Fruit fly (Drosophila melanogaster) whole organism, embryonic: ENCODE results near the gene Dora.

Experiments
- CG10543 ChIP-seq: fragments of 200-800 bp; sonication (Bioruptor generic); optimal IDR thresholded peaks from 3 replicates; lab custom pipeline; 2017; ENCODE audit warnings: missing biosample characterization, mild to moderate bottlenecking, missing genetic modification characterization, moderate library complexity
- CG10565 ChIP-seq: fragments of 200-800 bp; sonication (Bioruptor generic); optimal IDR thresholded peaks from 3 replicates; lab custom pipeline; 2016; ENCODE audit warnings: missing biosample characterization, mild to moderate bottlenecking, missing genetic modification characterization
- CG11560 ChIP-seq: fragments of 200-800 bp; sonication (Bioruptor generic); IDR thresholded peaks from 3 replicates; pipeline ENCODE4 v1.3.6; 2022; ENCODE audit warnings: missing biosample characterization, missing genetic modification characterization
- CG12769 ChIP-seq: fragments of 200-800 bp; sonication (Bioruptor generic); optimal IDR thresholded peaks from 2 replicates; lab custom pipeline; 2019; ENCODE audit warnings: missing biosample characterization, mild to moderate bottlenecking, missing genetic modification characterization, moderate library complexity
- CG13287 ChIP-seq: fragments of 200-800 bp; sonication (Bioruptor generic); IDR thresholded peaks from 2 replicates; pipeline ENCODE4 v1.3.6; 2022; ENCODE audit warnings: missing biosample characterization, missing genetic modification characterization; ENCODE audit not compliant: partially characterized antibody
- CG13894 ChIP-seq: fragments of 200-800 bp; sonication (Bioruptor generic); optimal IDR thresholded peaks from 3 replicates; lab custom pipeline; 2018; ENCODE audit warnings: missing biosample characterization, mild to moderate bottlenecking, missing genetic modification characterization, moderate library complexity
- CG15073 ChIP-seq: fragments of 200-800 bp; sonication (Bioruptor generic); optimal IDR thresholded peaks from 2 replicates; lab custom pipeline; 2016; ENCODE audit warnings: missing biosample characterization, missing genetic modification characterization
- CG15696 ChIP-seq: fragments of 200-800 bp; sonication (Bioruptor generic); optimal IDR thresholded peaks from 2 replicates; lab custom pipeline; 2019; ENCODE audit warnings: missing biosample characterization, mild to moderate bottlenecking, missing genetic modification characterization, moderate library complexity
- CG18764 ChIP-seq: fragments of 200-800 bp; sonication (Bioruptor generic); optimal IDR thresholded peaks from 3 replicates; lab custom pipeline; 2016; ENCODE audit warnings: missing biosample characterization, missing genetic modification characterization
- CG4360 ChIP-seq: fragments of 200-800 bp; sonication (Bioruptor generic); IDR thresholded peaks from 2 replicates; pipeline ENCODE4 v1.3.6; 2022; ENCODE audit warnings: missing biosample characterization, missing genetic modification characterization
- CG5245 ChIP-seq: fragments of 200-800 bp; sonication (Bioruptor generic); optimal IDR thresholded peaks from 3 replicates; lab custom pipeline; 2016; ENCODE audit warnings: missing biosample characterization, missing genetic modification characterization
- CG6254 ChIP-seq: fragments of 200-800 bp; sonication (Bioruptor generic); optimal IDR thresholded peaks from 3 replicates; lab custom pipeline; 2017; ENCODE audit warnings: mild to moderate bottlenecking, missing biosample characterization, missing genetic modification reagents, missing genetic modification characterization
- CG6791 ChIP-seq: fragments of 200-800 bp; sonication (Bioruptor generic); IDR thresholded peaks from 3 replicates; pipeline ENCODE4 v1.3.6; 2022; ENCODE audit warnings: missing biosample characterization, missing genetic modification characterization; ENCODE audit not compliant: partially characterized antibody
- CG6854 ChIP-seq: fragments of 200-800 bp; sonication (Bioruptor generic); optimal IDR thresholded peaks from 3 replicates; lab custom pipeline; 2017; ENCODE audit warnings: missing biosample characterization, mild to moderate bottlenecking, missing genetic modification characterization
- CG7372 ChIP-seq: fragments of 200-800 bp; sonication (Bioruptor generic); IDR thresholded peaks from 2 replicates; pipeline ENCODE4 v1.3.6; 2022; ENCODE audit warnings: missing biosample characterization, missing genetic modification characterization
- CG7786 ChIP-seq: fragments of 200-800 bp; sonication (Bioruptor generic); optimal IDR thresholded peaks from 2 replicates; lab custom pipeline; 2016; ENCODE audit warnings: missing biosample characterization, missing genetic modification characterization
- CG7987 ChIP-seq: fragments of 200-800 bp; sonication (Bioruptor generic); optimal IDR thresholded peaks from 2 replicates; lab custom pipeline; 2018; ENCODE audit warnings: missing biosample characterization, mild to moderate bottlenecking, missing genetic modification characterization, moderate library complexity
- CG8290 ChIP-seq, 3 experiments: fragments of 200-800 bp; sonication (Bioruptor generic); optimal IDR thresholded peaks; 2 replicates each; lab custom pipeline; 2016 to 2019; ENCODE audit warnings: missing biosample characterization in 3 of 3, missing genetic modification characterization in 3 of 3, mild to moderate bottlenecking in 2 of 3, moderate library complexity in 1 of 3
- CG8388 ChIP-seq: fragments of 200-800 bp; sonication (Bioruptor generic); optimal IDR thresholded peaks from 2 replicates; lab custom pipeline; 2019; ENCODE audit warnings: missing biosample characterization, mild to moderate bottlenecking, missing genetic modification characterization, moderate library complexity
- CG9817 ChIP-seq: fragments of 200-800 bp; sonication (Bioruptor generic); optimal IDR thresholded peaks from 2 replicates; lab custom pipeline; 2018; ENCODE audit warnings: missing biosample characterization, mild to moderate bottlenecking, missing genetic modification characterization, moderate library complexity
- CG9932 ChIP-seq: fragments of 200-800 bp; sonication (Bioruptor generic); IDR thresholded peaks from 2 replicates; pipeline ENCODE4 v1.3.6; 2022; ENCODE audit warnings: missing biosample characterization, missing genetic modification characterization
- Deaf1 ChIP-seq: fragments of 200-800 bp; optimal IDR thresholded peaks from 3 replicates; lab custom pipeline; 2019; ENCODE audit warnings: missing biosample characterization, mild to moderate bottlenecking, missing genetic modification characterization, moderate library complexity
- Doc2 ChIP-seq: fragments of 200-800 bp; sonication (Bioruptor generic); IDR thresholded peaks from 2 replicates; pipeline ENCODE4 v1.3.6; 2022; ENCODE audit warnings: missing biosample characterization, missing genetic modification characterization
- Drgx ChIP-seq: fragments of 200-800 bp; sonication (Bioruptor generic); IDR thresholded peaks from 2 replicates; pipeline ENCODE4 v1.3.6; 2022; ENCODE audit warnings: missing biosample characterization, missing genetic modification characterization
- Ets65A ChIP-seq: fragments of 200-800 bp; sonication (Bioruptor generic); peaks from one replicate; lab custom pipeline; 2016; ENCODE audit warnings: missing biosample characterization, missing genetic modification characterization
- HLHmδ ChIP-seq: fragments of 200-800 bp; sonication (Bioruptor generic); optimal IDR thresholded peaks from 2 replicates; lab custom pipeline; 2018; ENCODE audit warnings: missing biosample characterization, mild to moderate bottlenecking, missing genetic modification characterization, moderate library complexity
- Hmx ChIP-seq: fragments of 200-800 bp; sonication (Bioruptor generic); optimal IDR thresholded peaks from 2 replicates; lab custom pipeline; 2016; ENCODE audit warnings: missing biosample characterization, missing genetic modification characterization
- Hr78 ChIP-seq, 2 experiments: fragments of 200-800 bp in 1 of 2; fragments of >200 bp in 1 of 2; sonication (Bioruptor generic) in 1 of 2; optimal IDR thresholded peaks; 2 replicates each; lab custom pipeline; 2017 to 2019; ENCODE audit warnings: missing biosample characterization in 2 of 2, missing genetic modification characterization in 2 of 2, mild to moderate bottlenecking in 1 of 2, moderate library complexity in 1 of 2
- Med ChIP-seq: fragments of 200-800 bp; sonication (Bioruptor generic); peaks from one replicate; lab custom pipeline; 2016; ENCODE audit warnings: missing biosample characterization, missing genetic modification characterization, mild to moderate bottlenecking, inconsistent platforms, moderate library complexity
- PHDP ChIP-seq: fragments of 200-800 bp; sonication (Bioruptor generic); optimal IDR thresholded peaks from 3 replicates; lab custom pipeline; 2018; ENCODE audit warnings: missing biosample characterization, mild to moderate bottlenecking, missing genetic modification characterization, moderate library complexity
- Trl ChIP-seq, 3 experiments: fragments of >200 bp in 2 of 3; fragments of 200-800 bp in 1 of 3; sonication (Bioruptor generic) in 1 of 3; optimal IDR thresholded peaks; 2 replicates in 1 of 3; 3 replicates in 2 of 3; lab custom pipeline; 2016 to 2017; ENCODE audit warnings: missing biosample characterization in 1 of 3, missing genetic modification characterization in 1 of 3
- abd-A ChIP-seq: fragments of 200-800 bp; sonication (Bioruptor generic); optimal IDR thresholded peaks from 3 replicates; lab custom pipeline; 2019; ENCODE audit warnings: missing biosample characterization, mild to moderate bottlenecking, missing genetic modification characterization, moderate library complexity
- ase ChIP-seq: fragments of 200-800 bp; sonication (Bioruptor generic); IDR thresholded peaks from 3 replicates; pipeline ENCODE4 v1.3.6; 2022; ENCODE audit warnings: missing biosample characterization, missing genetic modification characterization
- cg ChIP-seq: fragments of 200-800 bp; sonication (Bioruptor generic); optimal IDR thresholded peaks from 3 replicates; lab custom pipeline; 2019; ENCODE audit warnings: missing biosample characterization, mild to moderate bottlenecking, missing genetic modification characterization, moderate library complexity
- chif ChIP-seq, 2 experiments: fragments of 200-800 bp; sonication (Bioruptor generic); optimal IDR thresholded peaks; 3 replicates each; lab custom pipeline; 2016; ENCODE audit warnings: missing biosample characterization in 2 of 2, missing genetic modification characterization in 2 of 2
- chinmo ChIP-seq: fragments of 200-800 bp; sonication (Bioruptor generic); IDR thresholded peaks from 4 replicates; pipeline ENCODE4 v1.3.6; 2022; ENCODE audit warnings: missing biosample characterization, missing genetic modification characterization; ENCODE audit not compliant: partially characterized antibody
- chm ChIP-seq: fragments of 200-800 bp; sonication (Bioruptor generic); IDR thresholded peaks from 2 replicates; pipeline ENCODE4 v1.3.6; 2022; ENCODE audit warnings: missing biosample characterization, missing genetic modification characterization
- danr ChIP-seq: fragments of 200-800 bp; sonication (Bioruptor generic); IDR thresholded peaks from 2 replicates; pipeline ENCODE4 v1.3.6; 2022; ENCODE audit warnings: missing biosample characterization, missing genetic modification characterization
- emc ChIP-seq: fragments of 200-800 bp; sonication (Bioruptor generic); optimal IDR thresholded peaks from 2 replicates; lab custom pipeline; 2016; ENCODE audit warnings: missing biosample characterization, missing genetic modification characterization
- fd64A ChIP-seq: fragments of 200-800 bp; sonication (Bioruptor generic); optimal IDR thresholded peaks from 3 replicates; lab custom pipeline; 2018; ENCODE audit warnings: missing biosample characterization, mild to moderate bottlenecking, missing genetic modification characterization
- luna ChIP-seq: fragments of 200-800 bp; sonication (Bioruptor generic); optimal IDR thresholded peaks from 2 replicates; lab custom pipeline; 2016; ENCODE audit warnings: missing biosample characterization, missing genetic modification characterization
- onecut ChIP-seq: fragments of 200-800 bp; sonication (Bioruptor generic); IDR thresholded peaks from 2 replicates; pipeline ENCODE4 v1.3.6; 2022; ENCODE audit warnings: missing biosample characterization, missing genetic modification characterization
- row ChIP-seq: fragments of 200-800 bp; sonication (Bioruptor generic); IDR thresholded peaks from 3 replicates; pipeline ENCODE4 v1.3.6; 2022; ENCODE audit warnings: missing biosample characterization, missing genetic modification characterization
- run ChIP-seq: fragments of 200-800 bp; sonication (Bioruptor generic); optimal IDR thresholded peaks from 3 replicates; lab custom pipeline; 2018; ENCODE audit warnings: missing biosample characterization, mild to moderate bottlenecking, missing genetic modification characterization
- sr ChIP-seq: fragments of 200-800 bp; sonication (Bioruptor generic); IDR thresholded peaks from 3 replicates; pipeline ENCODE4 v1.3.6; 2022; ENCODE audit warnings: missing biosample characterization, missing genetic modification characterization
- tin ChIP-seq: fragments of 200-800 bp; sonication (Bioruptor generic); optimal IDR thresholded peaks from 3 replicates; lab custom pipeline; 2016; ENCODE audit warnings: missing biosample characterization, missing genetic modification characterization
- tll ChIP-seq, 2 experiments: fragments of 200-800 bp in 1 of 2; fragments of >200 bp in 1 of 2; sonication (Bioruptor generic) in 1 of 2; optimal IDR thresholded peaks; 2 replicates each; lab custom pipeline; 2017 to 2019; ENCODE audit warnings: missing biosample characterization in 2 of 2, missing genetic modification characterization in 2 of 2, mild to moderate bottlenecking in 1 of 2, moderate library complexity in 1 of 2
- toy ChIP-seq: fragments of 200-800 bp; sonication (Bioruptor generic); IDR thresholded peaks from 2 replicates; pipeline ENCODE4 v1.3.6; 2022; ENCODE audit warnings: missing biosample characterization, missing genetic modification characterization
- zfh1 ChIP-seq: fragments of 200-800 bp; sonication (Bioruptor generic); IDR thresholded peaks from 3 replicates; pipeline ENCODE4 v1.3.6; 2022; ENCODE audit warnings: missing biosample characterization, missing genetic modification characterization

Dora gene

DNA sequence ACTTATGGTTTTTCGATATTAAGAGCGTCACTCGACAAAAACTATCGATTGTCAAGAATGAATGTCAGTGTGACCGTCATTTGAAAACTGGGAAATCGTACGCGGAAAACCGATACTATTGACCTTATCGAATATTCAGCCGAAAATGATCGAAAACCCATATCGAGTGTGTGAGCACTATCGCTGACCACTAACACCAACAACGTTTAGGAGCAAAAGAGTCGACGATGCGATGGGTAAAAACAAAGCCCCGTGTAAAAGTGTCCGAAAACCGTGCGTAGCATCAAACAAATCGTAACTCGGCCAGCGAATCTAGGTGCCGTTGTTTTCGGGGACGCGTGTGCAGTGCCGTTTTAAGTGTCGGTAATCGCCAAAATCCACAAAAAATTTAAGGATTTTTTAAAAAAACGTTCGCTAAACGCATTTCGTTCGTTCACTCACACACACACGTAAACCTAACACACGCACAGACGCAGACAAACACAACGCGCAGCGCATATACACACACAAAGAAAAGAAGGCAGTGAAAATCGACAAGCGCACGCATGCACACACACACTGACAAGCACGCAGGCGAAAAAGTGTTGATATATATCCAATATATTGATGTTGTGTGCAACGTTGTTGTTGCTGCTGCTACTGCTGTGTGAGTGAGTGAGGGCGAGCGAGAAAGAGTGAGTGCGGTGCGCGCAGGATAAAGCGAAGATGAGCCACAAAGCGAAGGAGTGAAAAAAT lies at the start of gene Dora, which contains the start of gene CG7326 (continued):
- TF ChIP-seq emc (GFP tag; lab: Kevin White, UChicago) (no peak), onecut (GFP tag; lab: Robert Waterston, UW) (peak; percentile 80), HLHmδ (GFP tag; lab: Kevin White, UChicago) (no peak), CG5245 (GFP tag; lab: Kevin White, UChicago) (no peak), CG18764 (no peak), CG13287 (peak; percentile 96), CG15696 (tag; lab: Kevin White, UChicago) (no peak), Doc2 (GFP tag; lab: Robert Waterston, UW) (no peak), CG9932 (GFP tag; lab: Robert Waterston, UW) (no peak; the same call in 1 of the 2 replicates), CG9817 (tag; lab: Kevin White, UChicago) (no peak), Hr78 (GFP tag; optimal IDR thresholded peaks at IDR 0.05; lab: Kevin White, UChicago) (no peak), chif (GFP tag; optimal IDR thresholded peaks at IDR 0.05; lab: Kevin White, UChicago) (no peak), danr (GFP tag; lab: Robert Waterston, UW) (no peak), Drgx (no peak), CG11560 (tag; lab: Robert Waterston, UW) (peak; percentile 99), CG15073 (GFP tag; lab: Kevin White, UChicago) (no peak), ase (no peak), CG6254 (no peak), fd64A (GFP tag; lab: Kevin White, UChicago) (no peak), PHDP (tag; lab: Kevin White, UChicago) (peak; percentile 12), cg (peak; percentile 100), CG7372 (no peak), CG10565 (GFP tag; lab: Kevin White, UChicago) (no peak), CG7987 (no peak), row (GFP tag; lab: Robert Waterston, UW) (peak; percentile 54), zfh1 (GFP tag; lab: Robert Waterston, UW) (no peak), CG6791 (GFP tag; lab: Robert Waterston, UW) (peak; percentile 94), CG10543 (GFP tag; lab: Kevin White, UChicago) (peak; percentile 42), chm (GFP tag; lab: Robert Waterston, UW) (no peak), luna (GFP tag; lab: Kevin White, UChicago) (no peak), run (no peak), toy (GFP tag; lab: Robert Waterston, UW) (no peak), CG6854 (GFP tag; lab: Kevin White, UChicago) (peak; percentile 21), CG8388 (GFP tag; lab: Kevin White, UChicago) (no peak)

- TF ChIP-seq Med (peak; percentile 42), tin (no peak), fd64A (GFP tag; lab: Kevin White, UChicago) (no peak), Trl (optimal IDR thresholded peaks at IDR 0.05; lab: Kevin White, UChicago) (peak in 1 of 2 experiments; percentile 32), Trl (GFP tag; optimal IDR thresholded peaks at IDR 0.05; lab: Kevin White, UChicago) (no peak), CG7786 (no peak), cg (peak; percentile 70), sr (GFP tag; lab: Robert Waterston, UW) (peak; percentile 8; the same call in 1 of the 3 replicates), CG12769 (peak; percentile 9), CG4360 (GFP tag; lab: Robert Waterston, UW) (peak; percentile 71), CG13894 (peak; percentile 4), Hmx (GFP tag; lab: Kevin White, UChicago) (no peak), Deaf1 (peak; percentile 6), abd-A (tag; lab: Kevin White, UChicago) (peak; percentile 3), Ets65A (GFP tag; lab: Kevin White, UChicago) (peak; percentile 22), tll (GFP tag; optimal IDR thresholded peaks at IDR 0.05; lab: Kevin White, UChicago) (no peak), chinmo (0 out of 4 replicates have a peak, but pooled peaks have one; percentile 20), CG8290 (GFP tag; optimal IDR thresholded peaks at IDR 0.05; lab: Kevin White, UChicago) (no peak), CG8290 (tag; optimal IDR thresholded peaks at IDR 0.05; lab: Kevin White, UChicago) (peak in 1 of 2 experiments; percentile 14)
Measured at dm6 chrX:18814373-18814772, 49.4 kb upstream of the Dora start.
